Worm (Caenorhabditis elegans): ENCODE data around the gene Y41E3.6.

Gene Y41E3.6

DNA sequence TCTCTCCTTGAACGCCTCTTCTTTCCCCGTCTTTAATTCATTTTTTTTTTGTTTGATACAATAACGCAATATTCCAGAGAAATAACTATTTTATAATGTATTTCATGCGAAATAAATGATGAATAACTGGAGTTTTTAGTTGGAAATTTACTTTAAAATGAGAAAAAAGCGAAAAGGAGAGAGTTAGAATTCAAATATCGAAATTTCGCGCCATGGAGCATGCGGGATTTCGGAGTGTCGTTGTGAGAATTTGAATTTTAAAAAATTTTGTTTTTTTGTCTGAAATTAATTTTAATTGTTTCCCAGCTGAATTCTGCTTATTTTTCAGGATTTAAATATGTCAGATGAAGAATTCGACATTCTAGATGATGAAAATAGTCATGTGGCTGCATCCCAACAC is 18.8 kb downstream of the Y41E3.6 start, which contains the start of gene fcd-2:
fcd-2 (plus strand) TSS at position 327 of the 400 bp plus-strand sequence.
- TF ChIP-seq unc-62 (GFP tag; optimal IDR thresholded peaks at IDR 0.05), result no peak

ce11 chrIV:15027334-15027733 is 20.7 kb downstream of the Y41E3.6 start:
- no peak for TF ChIP-seq unc-62 (GFP tag; optimal IDR thresholded peaks at IDR 0.05)

ce11 chrIV:15027884-15028283 is 21.3 kb downstream of the Y41E3.6 start:
- no peak for TF ChIP-seq unc-62 (GFP tag; optimal IDR thresholded peaks at IDR 0.05)

DNA sequence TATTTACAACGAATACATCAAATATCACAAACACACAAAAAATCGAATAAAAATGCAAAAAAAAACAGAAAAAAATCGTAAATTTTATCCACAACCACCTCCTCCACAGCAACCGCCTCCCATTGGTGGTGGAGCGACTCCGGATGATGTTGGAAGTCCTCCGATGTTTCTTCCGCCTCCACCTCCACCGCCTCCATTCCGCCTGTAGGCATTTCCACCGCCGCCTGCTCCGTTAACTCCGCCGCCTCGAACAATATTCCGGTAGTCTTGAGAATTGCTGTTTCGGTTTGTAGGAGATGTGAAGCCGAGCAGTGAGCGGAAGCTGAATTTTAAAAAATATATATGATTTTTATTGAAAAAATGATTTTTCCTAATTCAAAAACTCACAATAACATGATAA is 21.8 kb downstream of the Y41E3.6 start:
- TF ChIP-seq unc-62 (GFP tag; optimal IDR thresholded peaks at IDR 0.05), result no peak

ce11 chrIV:15028891-15029290 is 22.3 kb downstream of the Y41E3.6 start, which contains the start of gene Y41E3.8:
Gene Y41E3.8 (minus strand): TSS chrIV:15028978.
- no peak for TF ChIP-seq unc-62 (GFP tag; optimal IDR thresholded peaks at IDR 0.05)

DNA sequence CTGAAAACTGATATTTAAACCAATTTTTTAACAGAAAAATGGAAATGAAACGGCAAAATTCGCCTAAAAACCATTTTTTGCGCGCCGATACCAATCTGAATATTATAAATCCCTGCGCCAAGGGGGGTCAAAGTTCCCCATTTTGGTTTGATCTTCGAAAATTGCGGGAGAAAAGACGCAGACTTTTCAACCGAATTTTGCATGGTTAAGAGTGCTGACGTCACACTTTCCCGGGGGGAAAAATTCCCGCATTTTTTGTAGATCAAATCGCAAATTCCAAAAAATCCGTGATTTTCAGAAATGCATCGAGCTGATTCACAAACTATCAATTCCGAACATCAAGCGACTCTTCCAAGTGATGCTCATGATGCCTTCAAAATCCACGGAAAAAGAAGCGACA is 23.0 kb downstream of the Y41E3.6 start:
- no peak for TF ChIP-seq unc-62 (GFP tag; optimal IDR thresholded peaks at IDR 0.05)

ce11 chrIV:15036974-15037373 is 30.4 kb downstream of the Y41E3.6 start, which contains the start of gene eef-1B.2:
Gene eef-1B.2 (plus strand): TSS chrIV:15037331.
- TF ChIP-seq unc-62 (GFP tag; optimal IDR thresholded peaks at IDR 0.05), result no peak

- TF ChIP-seq unc-62 (GFP tag; optimal IDR thresholded peaks at IDR 0.05), result no peak
These were observed 30.9 kb downstream of the Y41E3.6 start for ce11 chrIV:15037492-15037891.

DNA sequence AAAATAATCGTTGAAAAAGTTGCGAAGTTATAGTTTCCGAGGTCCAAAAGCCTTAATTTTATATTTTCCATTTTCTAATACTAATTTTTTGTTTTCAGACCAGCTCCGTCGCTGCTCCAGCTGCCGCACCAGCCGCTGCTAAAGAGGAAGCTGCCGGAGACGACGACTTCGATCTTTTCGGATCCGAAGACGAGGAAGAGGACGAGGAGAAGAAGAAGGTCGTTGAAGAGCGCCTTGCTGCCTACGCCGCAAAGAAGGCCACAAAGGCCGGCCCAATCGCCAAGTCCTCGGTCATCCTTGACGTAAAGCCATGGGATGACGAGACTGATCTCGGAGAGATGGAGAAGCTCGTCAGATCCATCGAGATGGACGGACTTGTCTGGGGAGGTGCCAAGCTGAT is 32.2 kb downstream of the Y41E3.6 start:
- no peak for TF ChIP-seq unc-62 (GFP tag; optimal IDR thresholded peaks at IDR 0.05)

ce11 chrIV:15039477-15039876 is 32.9 kb downstream of the Y41E3.6 start, which contains the start of gene hrpu-1:
Gene hrpu-1 (plus strand): TSS chrIV:15039616.
- TF ChIP-seq unc-62 (GFP tag; optimal IDR thresholded peaks at IDR 0.05), result no peak

DNA sequence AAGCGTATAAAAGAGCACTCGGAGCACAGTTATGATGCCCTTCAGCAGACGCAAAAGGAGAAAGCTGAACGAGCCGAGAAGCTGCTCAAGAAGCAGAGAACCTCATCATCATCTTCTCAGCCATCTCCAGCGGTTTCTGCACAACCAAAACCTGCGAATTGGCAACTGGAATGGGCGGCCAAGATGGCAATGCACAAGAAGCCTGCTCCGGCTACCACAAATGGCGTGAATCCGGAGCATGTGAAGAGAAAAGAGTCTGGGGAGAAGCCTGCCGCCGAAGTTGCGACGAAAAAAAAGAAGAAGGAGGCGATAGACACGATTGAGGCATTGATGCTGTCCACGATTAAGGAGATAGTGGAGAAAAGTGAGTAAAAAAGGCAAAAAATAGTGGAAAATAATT is 34.5 kb downstream of the Y41E3.6 start:
- no peak for TF ChIP-seq unc-62 (GFP tag; optimal IDR thresholded peaks at IDR 0.05)

ce11 chrIV:15042159-15042936 is 35.8 kb downstream of the Y41E3.6 start:
- no peak for TF ChIP-seq unc-62 (GFP tag; optimal IDR thresholded peaks at IDR 0.05)

ce11 chrIV:15046162-15046561 is 39.6 kb downstream of the Y41E3.6 start:
- TF ChIP-seq unc-62 (GFP tag; optimal IDR thresholded peaks at IDR 0.05), result no peak

DNA sequence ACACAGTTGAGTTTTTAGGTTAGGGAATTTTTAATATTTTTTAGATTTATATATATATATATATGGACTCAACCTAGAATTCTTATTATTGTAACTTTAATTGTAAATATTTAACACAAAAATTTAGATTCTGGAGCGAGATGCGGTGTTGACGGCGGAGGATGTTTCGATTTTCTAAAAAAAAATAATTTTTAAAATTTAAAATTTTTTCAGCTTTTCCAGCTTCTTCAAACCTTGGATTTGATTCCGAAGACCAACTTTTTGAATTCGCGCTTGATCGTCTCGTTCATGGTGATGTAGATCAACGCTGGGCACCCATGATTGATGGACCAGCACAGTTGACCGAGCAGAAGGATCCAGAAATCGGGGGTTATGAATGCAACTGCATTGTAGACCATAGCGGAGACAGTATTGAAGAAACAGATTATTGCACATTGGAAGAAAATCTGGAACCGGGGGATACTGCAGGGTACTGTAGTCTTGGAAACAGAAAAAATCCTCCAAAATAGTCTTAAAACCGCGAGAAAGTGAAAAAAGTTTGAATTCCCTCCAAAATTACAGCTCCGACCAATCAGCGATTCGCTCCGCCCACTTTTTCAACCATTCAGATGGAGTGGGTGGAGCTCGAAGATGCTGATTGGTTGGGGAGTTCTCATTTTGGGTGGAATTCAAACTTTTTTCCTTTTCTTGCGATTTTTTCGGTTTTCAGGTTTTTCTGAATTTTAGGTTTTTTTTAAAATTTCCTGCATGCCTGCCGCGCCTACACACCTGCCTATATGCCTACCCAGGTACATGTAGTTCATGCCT is 42.9 kb downstream of the Y41E3.6 start:
- no peak for TF ChIP-seq unc-62 (GFP tag; optimal IDR thresholded peaks at IDR 0.05)

DNA sequence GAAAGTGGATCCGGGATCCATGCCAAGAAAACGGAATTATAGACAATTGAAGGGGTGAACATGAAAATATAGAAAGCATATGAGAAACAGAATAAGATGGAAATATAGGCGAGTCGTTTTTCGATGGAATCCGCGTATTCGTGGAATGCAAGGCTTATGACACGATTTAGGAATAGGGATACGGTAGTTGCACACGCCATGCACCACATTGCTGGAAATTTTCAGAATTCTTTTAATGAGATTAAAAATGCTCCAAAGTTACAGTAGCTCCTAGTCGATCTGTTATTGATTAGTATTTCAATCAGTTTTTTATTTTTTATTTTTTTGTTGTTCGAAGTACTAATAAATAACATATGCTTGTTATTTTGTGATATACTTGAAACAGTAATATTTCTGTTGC is 44.5 kb downstream of the Y41E3.6 start:
- TF ChIP-seq unc-62 (GFP tag; optimal IDR thresholded peaks at IDR 0.05), result no peak

ce11 chrIV:15053271-15053670 is 46.7 kb downstream of the Y41E3.6 start, which contains the start of gene srt-47:
Gene srt-47 (minus strand): TSS chrIV:15053371.
- TF ChIP-seq unc-62 (GFP tag; optimal IDR thresholded peaks at IDR 0.05), result no peak
